In genomic region chr3R:16676518-16676917, dm6 we compare ENCODE assay signal across 3 fruit fly cellular contexts.
TF ChIP-seq lines count a peak whose summit lies in the region.

No protein-coding gene starts in this region.

TF ChIP-seq in whole organism, prepupa, 60 proteins besides CTCF, POLR2A, EP300 and RAD21 (continues in another document):
- no peak for TF ChIP-seq CG10669 (GFP tag; optimal IDR thresholded peaks at IDR 0.05; lab: Kevin White, UChicago)
- TF ChIP-seq CG4318 (GFP tag; optimal IDR thresholded peaks at IDR 0.05; lab: Kevin White, UChicago), result peak; percentile 2
- no peak for TF ChIP-seq Ets21C (GFP tag; optimal IDR thresholded peaks at IDR 0.05; lab: Kevin White, UChicago)
- no peak for TF ChIP-seq spab (GFP tag; optimal IDR thresholded peaks at IDR 0.05; lab: Kevin White, UChicago)
- no peak for TF ChIP-seq CG11902 (GFP tag; optimal IDR thresholded peaks at IDR 0.05; lab: Kevin White, UChicago)
- no peak for TF ChIP-seq OdsH (GFP tag; optimal IDR thresholded peaks at IDR 0.05; lab: Kevin White, UChicago)
- no peak for TF ChIP-seq ss (GFP tag; optimal IDR thresholded peaks at IDR 0.05; lab: Kevin White, UChicago)
- no peak for TF ChIP-seq CG3919 (GFP tag; optimal IDR thresholded peaks at IDR 0.05; lab: Kevin White, UChicago)
- TF ChIP-seq CG15336 (GFP tag; IDR thresholded peaks at IDR 0.05; lab: Robert Waterston, UW), result peak; percentile 24; the same call in 1 of the 2 replicates
- no peak for TF ChIP-seq CG6854 (GFP tag; optimal IDR thresholded peaks at IDR 0.05; lab: Kevin White, UChicago)
- no peak for TF ChIP-seq CG8319 (GFP tag; optimal IDR thresholded peaks at IDR 0.05; lab: Kevin White, UChicago)
- no peak for TF ChIP-seq CG1621 (tag; optimal IDR thresholded peaks at IDR 0.05; lab: Kevin White, UChicago)
- TF ChIP-seq CG3032 (tag; optimal IDR thresholded peaks at IDR 0.05; lab: Kevin White, UChicago), result peak; percentile 22
- TF ChIP-seq fd59A (GFP tag; optimal IDR thresholded peaks at IDR 0.05; lab: Kevin White, UChicago), result no peak
- no peak for TF ChIP-seq CG11762 (GFP tag; optimal IDR thresholded peaks at IDR 0.05; lab: Kevin White, UChicago; ENCODE audit: insufficient read depth)
- TF ChIP-seq Met (GFP tag; optimal IDR thresholded peaks at IDR 0.05; lab: Kevin White, UChicago), result no peak
- no peak for TF ChIP-seq esn (GFP tag; optimal IDR thresholded peaks at IDR 0.05; lab: Kevin White, UChicago)
- peak; percentile 13 for TF ChIP-seq Hr39 (GFP tag; optimal IDR thresholded peaks at IDR 0.05; lab: Kevin White, UChicago)
- peak; percentile 78 for TF ChIP-seq Eip78C (GFP tag; lab: Kevin White, UChicago)
- TF ChIP-seq Hr38 (GFP tag; optimal IDR thresholded peaks at IDR 0.05; lab: Kevin White, UChicago), result no peak
- no peak for TF ChIP-seq dsx (GFP tag; optimal IDR thresholded peaks at IDR 0.05; lab: Kevin White, UChicago; ENCODE audit: poor library complexity, severe bottlenecking)
- no peak for TF ChIP-seq Eip93F (GFP tag; optimal IDR thresholded peaks at IDR 0.05; lab: Kevin White, UChicago)
- no peak for TF ChIP-seq CG16779 (tag; optimal IDR thresholded peaks at IDR 0.05; lab: Kevin White, UChicago)
- TF ChIP-seq lz (GFP tag; optimal IDR thresholded peaks at IDR 0.05; lab: Kevin White, UChicago), result no peak
- no peak for TF ChIP-seq pdm3 (GFP tag; optimal IDR thresholded peaks at IDR 0.05; lab: Kevin White, UChicago)
- TF ChIP-seq Sox102F (GFP tag; optimal IDR thresholded peaks at IDR 0.05; lab: Kevin White, UChicago), result peak; percentile 8
- TF ChIP-seq fd85E (GFP tag; optimal IDR thresholded peaks at IDR 0.05; lab: Kevin White, UChicago), result no peak
- no peak for TF ChIP-seq CG6792 (GFP tag; optimal IDR thresholded peaks at IDR 0.05; lab: Kevin White, UChicago)
- TF ChIP-seq Lpt (GFP tag; optimal IDR thresholded peaks at IDR 0.05; lab: Kevin White, UChicago), result no peak
- no peak for TF ChIP-seq CG9139 (GFP tag; optimal IDR thresholded peaks at IDR 0.05; lab: Kevin White, UChicago)
- peak; percentile 20 for TF ChIP-seq CG32006 (GFP tag; optimal IDR thresholded peaks at IDR 0.05; lab: Kevin White, UChicago)
- peak; percentile 6 for TF ChIP-seq CG6276 (GFP tag; optimal IDR thresholded peaks at IDR 0.05; lab: Kevin White, UChicago)

TF ChIP-seq in whole organism, pupa, 21 proteins besides CTCF, POLR2A, EP300 and RAD21:
- no peak for TF ChIP-seq D1 (tag; optimal IDR thresholded peaks at IDR 0.05; lab: Kevin White, UChicago)
- peak; percentile 33 for TF ChIP-seq CG8159 (tag; optimal IDR thresholded peaks at IDR 0.05; lab: Kevin White, UChicago)
- no peak for TF ChIP-seq CG13204 (GFP tag; optimal IDR thresholded peaks at IDR 0.05; lab: Kevin White, UChicago)
- no peak for TF ChIP-seq Pif1B (GFP tag; optimal IDR thresholded peaks at IDR 0.05; lab: Kevin White, UChicago)
- TF ChIP-seq fd96Ca (GFP tag; IDR thresholded peaks at IDR 0.05; lab: Robert Waterston, UW), result 0 out of 3 replicates have a peak, but pooled peaks have one; percentile 36
- no peak for TF ChIP-seq CG34367 (tag; optimal IDR thresholded peaks at IDR 0.05; lab: Kevin White, UChicago)
- TF ChIP-seq CG9948 (tag; optimal IDR thresholded peaks at IDR 0.05; lab: Kevin White, UChicago), result peak; percentile 0
- no peak for TF ChIP-seq CG17806 (tag; optimal IDR thresholded peaks at IDR 0.05; lab: Kevin White, UChicago)
- TF ChIP-seq CG12605 (GFP tag; IDR thresholded peaks at IDR 0.05; lab: Robert Waterston, UW), result no peak
- peak; percentile 20 for TF ChIP-seq CG8301 (tag; optimal IDR thresholded peaks at IDR 0.05; lab: Kevin White, UChicago)
- TF ChIP-seq EcR (GFP tag; optimal IDR thresholded peaks at IDR 0.05; lab: Kevin White, UChicago), result no peak
- TF ChIP-seq Pif1A (GFP tag; optimal IDR thresholded peaks at IDR 0.05; lab: Kevin White, UChicago), result no peak
- no peak for TF ChIP-seq CG15710 (tag; optimal IDR thresholded peaks at IDR 0.05; lab: Kevin White, UChicago)
- TF ChIP-seq Snoo (tag; optimal IDR thresholded peaks at IDR 0.05; lab: Kevin White, UChicago), result no peak
- TF ChIP-seq CG4496 (GFP tag; IDR thresholded peaks at IDR 0.05; lab: Robert Waterston, UW), result no peak
- no peak for TF ChIP-seq gl (tag; optimal IDR thresholded peaks at IDR 0.05; lab: Kevin White, UChicago)
- no peak for TF ChIP-seq CG10348 (GFP tag; IDR thresholded peaks at IDR 0.05; lab: Robert Waterston, UW)
- no peak for TF ChIP-seq rn (GFP tag; IDR thresholded peaks at IDR 0.05; lab: Robert Waterston, UW)
- peak; percentile 19 for TF ChIP-seq CG14655 (GFP tag; optimal IDR thresholded peaks at IDR 0.05; lab: Kevin White, UChicago)
- TF ChIP-seq CG32121 (GFP tag; IDR thresholded peaks at IDR 0.05; lab: Robert Waterston, UW), result no peak
- TF ChIP-seq Ets98B (GFP tag; IDR thresholded peaks at IDR 0.05; lab: Robert Waterston, UW), result no peak

TF ChIP-seq in whole organism, wandering third instar larva, 38 proteins besides CTCF, POLR2A, EP300 and RAD21:
- no peak for TF ChIP-seq br (GFP tag; optimal IDR thresholded peaks at IDR 0.05; lab: Kevin White, UChicago)
- peak; percentile 8 for TF ChIP-seq ey (GFP tag; optimal IDR thresholded peaks at IDR 0.05; lab: Kevin White, UChicago)
